Worm (Caenorhabditis elegans): ENCODE measurements around the gene C17C3.1.

ce11 chrII:5522637-5523036, 47.7 kb upstream of the C17C3.1 start, which contains the start of gene ZK177.11:
- TF ChIP-seq ceh-91 (GFP tag; IDR thresholded peaks at IDR 0.05) (no peak), attf-3 (GFP tag; conservative IDR thresholded peaks at IDR 0.05) (no peak)
